Worm (Caenorhabditis elegans) whole organism, mixed stage, embryonic: ENCODE results near the gene dgtr-1.

ENCODE experiments used
- drap-1 ChIP-seq: fragments of 200-800 bp; sonication (Bioruptor generic); optimal IDR thresholded peaks from 3 replicates; lab custom pipeline; 2018; ENCODE audit warnings: mild to moderate bottlenecking, missing genetic modification characterization, missing compliant biosample characterization
- elt-1 ChIP-seq: sonication (generic microtip); optimal IDR thresholded peaks from 2 replicates; lab custom pipeline; 2017; ENCODE audit warnings: missing genetic modification characterization, mild to moderate bottlenecking, missing compliant biosample characterization, antibody characterized with exemption, moderate library complexity, borderline replicate concordance; ENCODE audit not compliant: insufficient read depth
- elt-3 ChIP-seq: fragments of 150-350 bp; optimal IDR thresholded peaks from 2 replicates; lab custom pipeline; 2014; ENCODE audit warnings: missing biosample characterization, missing genetic modification characterization
- ztf-11 ChIP-seq: fragments of 150-350 bp; optimal IDR thresholded peaks from 2 replicates; lab custom pipeline; 2014; ENCODE audit warnings: missing biosample characterization, missing genetic modification characterization

- TF ChIP-seq ztf-11 (tag; lab: Kevin White, UChicago) (no peak), elt-3 (no peak), elt-1 (tag; lab: Kevin White, UChicago) (no peak), drap-1 (GFP tag; lab: Kevin White, UChicago) (no peak)
These were observed 11.8 kb downstream of the dgtr-1 start, which contains the start of gene ubh-3 for ce11 chrV:6508703-6509102.
